Worm (Caenorhabditis elegans) whole organism, L1 larva: ENCODE data around the gene hpo-38.

ENCODE experiments used
- F16B12.6 ChIP-seq: fragments of 150-350 bp; optimal IDR thresholded peaks from 2 replicates; lab custom pipeline; 2014; ENCODE audit warnings: missing biosample characterization, missing genetic modification characterization
- aha-1 ChIP-seq: fragments of 150-350 bp; optimal IDR thresholded peaks from 2 replicates; lab custom pipeline; 2014; ENCODE audit warnings: missing biosample characterization, missing genetic modification characterization
- alr-1 ChIP-seq: fragments of 200-800 bp; sonication (Bioruptor generic); optimal IDR thresholded peaks from 2 replicates; lab custom pipeline; 2018; ENCODE audit warnings: borderline replicate concordance, mild to moderate bottlenecking, missing genetic modification characterization, missing compliant biosample characterization
- ceh-82 ChIP-seq, 3 experiments: fragments of 150-350 bp in 1 of 3; sonication (generic microtip) in 2 of 3; optimal IDR thresholded peaks; 2 replicates each; lab custom pipeline; 2014 to 2017; ENCODE audit warnings: missing biosample characterization in 3 of 3, missing genetic modification characterization in 3 of 3
- ceh-90 ChIP-seq: sonication (generic microtip); optimal IDR thresholded peaks from 2 replicates; lab custom pipeline; 2016; ENCODE audit warnings: missing genetic modification characterization, missing compliant biosample characterization
- ces-1 ChIP-seq: fragments of 150-350 bp; optimal IDR thresholded peaks from 2 replicates; lab custom pipeline; 2014; ENCODE audit warnings: missing biosample characterization, missing genetic modification reagents, missing genetic modification characterization
- efl-1 ChIP-seq, 4 experiments: fragments of 150-350 bp; optimal IDR thresholded peaks in 3 of 4; peaks in 1 of 4; 1 replicate in 1 of 4; 2 replicates in 3 of 4; lab custom pipeline; 2014; ENCODE audit warnings: missing biosample characterization in 2 of 4, missing genetic modification characterization in 2 of 4, missing genetic modification reagents in 2 of 4
- elt-2 ChIP-seq: sonication (generic microtip); optimal IDR thresholded peaks from 2 replicates; lab custom pipeline; 2016; ENCODE audit warnings: missing genetic modification characterization, mild to moderate bottlenecking, inconsistent platforms, missing compliant biosample characterization, missing genetic modification reagents
- fkh-10 ChIP-seq: sonication (generic microtip); optimal IDR thresholded peaks from 2 replicates; lab custom pipeline; 2017; ENCODE audit warnings: missing biosample characterization, missing genetic modification reagents, missing genetic modification characterization
- fkh-8 ChIP-seq: sonication (generic microtip); optimal IDR thresholded peaks from 2 replicates; lab custom pipeline; 2016; ENCODE audit warnings: mild to moderate bottlenecking, missing genetic modification characterization, missing compliant biosample characterization
- grh-1 ChIP-seq: fragments of 200-800 bp; sonication (Bioruptor generic); IDR thresholded peaks from 2 replicates; pipeline ENCODE4 v1.3.6; 2022; ENCODE audit warnings: missing genetic modification reagents, missing genetic modification characterization, missing compliant biosample characterization
- hlh-17 ChIP-seq: fragments of 200-800 bp; sonication (Bioruptor generic); optimal IDR thresholded peaks from 2 replicates; lab custom pipeline; 2018; ENCODE audit warnings: missing genetic modification characterization, mild to moderate bottlenecking, missing compliant biosample characterization, moderate library complexity, borderline replicate concordance
- hpl-2 ChIP-seq: fragments of 150-350 bp; optimal IDR thresholded peaks from 2 replicates; lab custom pipeline; 2014; ENCODE audit warnings: missing biosample characterization, missing genetic modification reagents, missing genetic modification characterization
- irx-1 ChIP-seq: sonication (generic microtip); optimal IDR thresholded peaks from 2 replicates; lab custom pipeline; 2016; ENCODE audit warnings: missing genetic modification characterization, missing compliant biosample characterization
- isw-1 ChIP-seq: fragments of 200-800 bp; sonication (Bioruptor generic); IDR thresholded peaks from 2 replicates; pipeline ENCODE4 v1.3.6; 2022; ENCODE audit warnings: missing genetic modification characterization, missing compliant biosample characterization
- lin-14 ChIP-seq: fragments of 200-800 bp; sonication (Bioruptor generic); optimal IDR thresholded peaks from 2 replicates; lab custom pipeline; 2018; ENCODE audit warnings: mild to moderate bottlenecking, missing genetic modification characterization, moderate library complexity, missing compliant biosample characterization
- lin-15B ChIP-seq: fragments of 150-350 bp; sonication (generic microtip); optimal IDR thresholded peaks from 3 replicates; lab custom pipeline; 2014; ENCODE audit warnings: missing biosample characterization, missing genetic modification characterization
- lsy-2 ChIP-seq, 2 experiments: fragments of 150-350 bp; optimal IDR thresholded peaks; 2 replicates each; lab custom pipeline; 2014; ENCODE audit warnings: missing biosample characterization in 2 of 2, missing genetic modification characterization in 2 of 2
- mab-9 ChIP-seq: fragments of 200-800 bp; sonication (Bioruptor generic); IDR thresholded peaks from 2 replicates; pipeline ENCODE4 v1.3.6; 2022; ENCODE audit warnings: missing genetic modification reagents, missing genetic modification characterization, missing compliant biosample characterization
- nhr-237 ChIP-seq: fragments of 150-350 bp; optimal IDR thresholded peaks from 2 replicates; lab custom pipeline; 2014; ENCODE audit warnings: missing biosample characterization, missing genetic modification characterization
- nhr-84 ChIP-seq: sonication (generic microtip); optimal IDR thresholded peaks from 2 replicates; lab custom pipeline; 2017; ENCODE audit warnings: missing biosample characterization, missing genetic modification characterization
- nhr-85 ChIP-seq: sonication (generic microtip); peaks from one replicate; lab custom pipeline; 2016; ENCODE audit warnings: missing genetic modification characterization, inconsistent platforms, missing compliant biosample characterization
- nhr-90 ChIP-seq: sonication (generic microtip); optimal IDR thresholded peaks from 2 replicates; lab custom pipeline; 2016; ENCODE audit warnings: mild to moderate bottlenecking, missing genetic modification characterization, missing compliant biosample characterization; ENCODE audit not compliant: poor library complexity
- pag-3 ChIP-seq: sonication (generic microtip); optimal IDR thresholded peaks from 2 replicates; lab custom pipeline; 2017; ENCODE audit warnings: missing genetic modification characterization, mild to moderate bottlenecking, missing compliant biosample characterization, antibody characterized with exemption, borderline replicate concordance; ENCODE audit not compliant: insufficient read depth
- rnt-1 ChIP-seq: sonication (generic microtip); optimal IDR thresholded peaks from 2 replicates; lab custom pipeline; 2016; ENCODE audit warnings: mild to moderate bottlenecking, missing genetic modification characterization, moderate library complexity, missing compliant biosample characterization
- snpc-4 ChIP-seq: fragments of 150-350 bp; optimal IDR thresholded peaks from 2 replicates; lab custom pipeline; 2014; ENCODE audit warnings: missing biosample characterization, missing genetic modification characterization
- snu-23 ChIP-seq: sonication (generic microtip); optimal IDR thresholded peaks from 2 replicates; lab custom pipeline; 2016; ENCODE audit warnings: missing genetic modification characterization, missing compliant biosample characterization
- sptf-1 ChIP-seq: fragments of 150-350 bp; optimal IDR thresholded peaks from 2 replicates; lab custom pipeline; 2014; ENCODE audit warnings: missing biosample characterization, missing genetic modification characterization
- sup-37 ChIP-seq: fragments of 200-800 bp; sonication (Bioruptor generic); optimal IDR thresholded peaks from 2 replicates; lab custom pipeline; 2018; ENCODE audit warnings: mild to moderate bottlenecking, missing genetic modification characterization, missing compliant biosample characterization
- swsn-7 ChIP-seq: sonication (generic microtip); optimal IDR thresholded peaks from 2 replicates; lab custom pipeline; 2016; ENCODE audit warnings: missing genetic modification characterization, missing compliant biosample characterization
- unc-130 ChIP-seq: fragments of 150-350 bp; optimal IDR thresholded peaks from 2 replicates; lab custom pipeline; 2017; ENCODE audit warnings: missing biosample characterization, missing genetic modification characterization, inconsistent platforms
- unc-98 ChIP-seq: fragments of 200-800 bp; sonication (Bioruptor generic); IDR thresholded peaks from 2 replicates; pipeline ENCODE4 v1.3.6; 2022; ENCODE audit warnings: missing genetic modification characterization, missing compliant biosample characterization
- vab-15 ChIP-seq: sonication (generic microtip); optimal IDR thresholded peaks from 2 replicates; lab custom pipeline; 2017; ENCODE audit warnings: missing genotype, mild to moderate bottlenecking, missing genetic modification characterization, missing compliant biosample characterization
- xbp-1 ChIP-seq: sonication (generic microtip); optimal IDR thresholded peaks from 2 replicates; lab custom pipeline; 2016; ENCODE audit warnings: missing genetic modification characterization, missing compliant biosample characterization
- zip-4 ChIP-seq: fragments of 200-800 bp; sonication (Bioruptor generic); optimal IDR thresholded peaks from 2 replicates; lab custom pipeline; 2018; ENCODE audit warnings: mild to moderate bottlenecking, missing genetic modification characterization, moderate library complexity, missing compliant biosample characterization

The hpo-38 gene

DNA sequence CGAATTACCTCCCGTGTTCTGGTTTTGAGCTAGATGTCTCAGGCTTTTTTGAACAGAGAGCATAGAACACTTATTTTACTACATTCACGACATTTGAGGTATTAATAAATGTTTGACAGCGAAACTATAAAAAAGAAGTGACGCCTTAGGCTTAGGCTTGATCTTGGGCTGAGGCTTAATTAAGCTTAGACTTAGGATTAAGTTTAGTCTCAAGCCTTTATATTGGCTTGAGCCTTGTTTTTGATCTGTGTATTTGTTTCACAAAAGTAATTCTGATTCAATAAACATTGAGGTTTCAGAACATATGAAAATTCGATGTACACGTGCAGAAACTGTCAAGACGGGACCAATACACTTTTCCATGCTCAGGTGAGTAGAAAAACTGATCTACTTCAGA is 20.5 kb upstream of the hpo-38 start, which contains the start of gene klp-20:
Gene klp-20, plus strand, starts transcription at position 298 of the 397 bp plus-strand sequence.
- TF ChIP-seq elt-2 (tag; lab: Kevin White, UChicago) (no peak), irx-1 (no peak), nhr-84 (tag; lab: Kevin White, UChicago) (no peak), hpl-2 (no peak), alr-1 (no peak), lsy-2 (tag; optimal IDR thresholded peaks at IDR 0.05; lab: Kevin White, UChicago) (no peak), hlh-17 (GFP tag; lab: Kevin White, UChicago) (no peak), ceh-90 (tag; lab: Kevin White, UChicago) (no peak), ces-1 (GFP tag; lab: Kevin White, UChicago) (no peak), pag-3 (tag; lab: Kevin White, UChicago) (no peak), fkh-8 (tag; lab: Kevin White, UChicago) (no peak), ceh-82 (tag; optimal IDR thresholded peaks at IDR 0.05; lab: Kevin White, UChicago) (no peak), F16B12.6 (tag; lab: Kevin White, UChicago) (no peak), nhr-85 (tag; lab: Kevin White, UChicago) (no peak), xbp-1 (tag; lab: Kevin White, UChicago) (no peak), snpc-4 (tag; lab: Kevin White, UChicago) (no peak), rnt-1 (tag; lab: Kevin White, UChicago) (no peak), unc-98 (GFP tag; lab: Robert Waterston, UW) (no peak)

DNA sequence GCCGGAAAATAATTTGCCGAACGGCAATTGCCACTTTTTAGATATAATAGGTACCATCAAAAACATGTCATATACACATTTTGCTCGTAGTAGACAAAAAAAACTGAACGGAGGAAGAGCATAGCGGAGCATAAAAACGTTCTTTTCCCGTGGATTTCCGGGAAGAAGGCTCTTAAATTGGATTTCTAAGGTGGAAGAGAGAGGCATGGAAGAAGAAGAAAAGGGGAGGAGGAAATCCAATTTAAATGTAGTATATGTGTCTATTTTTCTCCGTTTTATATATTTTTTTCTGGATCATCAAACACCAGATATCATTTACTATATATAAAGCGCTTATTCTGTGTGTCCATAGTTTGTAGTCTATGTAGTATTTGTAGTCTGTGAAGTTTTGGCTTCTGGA is 18.8 kb upstream of the hpo-38 start:
- TF ChIP-seq grh-1 (GFP tag; lab: Robert Waterston, UW) (no peak), nhr-84 (tag; lab: Kevin White, UChicago) (no peak), lin-14 (GFP tag; lab: Kevin White, UChicago) (peak; percentile 31), fkh-10 (GFP tag; lab: Kevin White, UChicago) (peak; percentile 46)

DNA sequence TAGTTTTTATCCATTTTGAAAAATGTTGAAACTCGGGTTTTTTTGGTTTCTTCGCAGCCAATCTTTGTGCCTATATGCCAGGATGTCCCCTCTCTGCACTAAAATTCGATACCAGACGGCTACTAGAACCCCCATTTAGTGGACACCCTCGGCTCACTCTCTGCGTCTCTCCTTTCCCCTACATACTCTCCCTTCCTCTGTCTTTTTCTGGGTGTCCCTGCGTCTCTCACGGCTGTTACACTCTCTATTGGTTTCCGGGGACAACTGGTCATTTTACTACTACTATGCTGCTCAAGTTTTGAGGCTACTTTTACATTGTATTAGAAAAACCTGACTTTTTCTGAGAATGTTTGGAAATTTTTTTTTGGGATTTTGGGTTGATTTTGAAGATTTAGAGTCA is 9.9 kb upstream of the hpo-38 start:
- peak; percentile 43 for TF ChIP-seq fkh-8 (tag; lab: Kevin White, UChicago)
- peak; percentile 15 to 26 for TF ChIP-seq efl-1 (optimal IDR thresholded peaks at IDR 0.05; lab: Kevin White, UChicago)
- TF ChIP-seq efl-1 (GFP tag; optimal IDR thresholded peaks at IDR 0.05 in 1 of 2; lab: Kevin White, UChicago) = no peak
- peak in 1 of 3 experiments; percentile 32 for TF ChIP-seq ceh-82 (tag; optimal IDR thresholded peaks at IDR 0.05; lab: Kevin White, UChicago)
- no peak for TF ChIP-seq zip-4 (GFP tag; lab: Kevin White, UChicago)
- peak; percentile 5 for TF ChIP-seq snu-23 (GFP tag; lab: Kevin White, UChicago)
- no peak for TF ChIP-seq lin-15B
- no peak for TF ChIP-seq aha-1 (tag; lab: Kevin White, UChicago)
- TF ChIP-seq nhr-90 = no peak

DNA sequence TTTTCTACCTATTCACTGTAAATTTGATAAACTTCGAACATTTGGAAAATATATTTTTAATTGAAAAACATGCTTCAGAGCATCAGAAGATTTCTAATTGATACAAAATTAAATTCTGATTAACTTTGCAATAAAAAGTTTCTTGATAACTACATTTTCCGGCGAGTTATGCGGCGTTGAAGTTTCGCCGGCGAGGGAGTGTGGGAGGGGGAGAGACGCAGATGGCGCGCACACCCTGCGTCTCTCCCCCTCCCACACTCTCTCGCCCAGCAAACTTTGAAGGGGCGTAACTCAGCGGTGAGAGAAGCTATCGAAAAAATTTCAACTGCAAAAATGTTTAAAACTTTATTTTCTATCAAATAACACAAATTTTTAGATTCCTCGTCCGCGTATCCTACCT is 7.7 kb upstream of the hpo-38 start:
- TF ChIP-seq swsn-7 (tag; lab: Kevin White, UChicago) = no peak
- TF ChIP-seq mab-9 (GFP tag; lab: Robert Waterston, UW) = no peak
- no peak for TF ChIP-seq unc-98 (GFP tag; lab: Robert Waterston, UW)
- TF ChIP-seq sptf-1 (tag; lab: Kevin White, UChicago) = no peak
- no peak for TF ChIP-seq irx-1
- TF ChIP-seq alr-1 = no peak
- TF ChIP-seq nhr-237 (tag; lab: Kevin White, UChicago) = no peak
- no peak for TF ChIP-seq sup-37 (GFP tag; lab: Kevin White, UChicago)
- TF ChIP-seq ces-1 (GFP tag; lab: Kevin White, UChicago) = no peak
- no peak for TF ChIP-seq fkh-8 (tag; lab: Kevin White, UChicago)
- TF ChIP-seq isw-1 (GFP tag; lab: Robert Waterston, UW) = no peak
- no peak for TF ChIP-seq vab-15 (tag; lab: Kevin White, UChicago)
- no peak for TF ChIP-seq unc-130
